Worm (Caenorhabditis elegans) whole organism, L1 larva: Measurements from ENCODE around the gene Y25C1A.2.
A peak's percentile ranks its signal among the peaks of the same experiment; 100 is the strongest.

Experiments used
- C04F5.9 ChIP-seq: sonication (generic microtip); optimal IDR thresholded peaks from 2 replicates; lab custom pipeline; 2016; ENCODE audit warnings: missing genetic modification characterization, missing compliant biosample characterization
- C34B4.2 ChIP-seq: sonication (generic microtip); optimal IDR thresholded peaks from 2 replicates; lab custom pipeline; 2017; ENCODE audit warnings: mild to moderate bottlenecking, missing genetic modification characterization, missing compliant biosample characterization
- F16B12.6 ChIP-seq: fragments of 150-350 bp; optimal IDR thresholded peaks from 2 replicates; lab custom pipeline; 2014; ENCODE audit warnings: missing biosample characterization, missing genetic modification characterization
- alr-1 ChIP-seq: fragments of 200-800 bp; sonication (Bioruptor generic); optimal IDR thresholded peaks from 2 replicates; lab custom pipeline; 2018; ENCODE audit warnings: borderline replicate concordance, mild to moderate bottlenecking, missing genetic modification characterization, missing compliant biosample characterization
- aly-2 ChIP-seq: fragments of 150-350 bp; optimal IDR thresholded peaks from 2 replicates; lab custom pipeline; 2014; ENCODE audit warnings: missing biosample characterization, missing genetic modification characterization
- ama-1 ChIP-seq: fragments of 150-350 bp; optimal IDR thresholded peaks from 2 replicates; lab custom pipeline; 2014
- ceh-63 ChIP-seq: fragments of 200-800 bp; sonication (Bioruptor generic); optimal IDR thresholded peaks from 2 replicates; lab custom pipeline; 2018; ENCODE audit warnings: mild to moderate bottlenecking, missing genetic modification characterization, missing compliant biosample characterization
- ceh-88 ChIP-seq: fragments of 200-800 bp; sonication (Bioruptor generic); IDR thresholded peaks from 2 replicates; pipeline ENCODE4 v1.3.6; 2022; ENCODE audit warnings: missing genetic modification characterization, missing compliant biosample characterization
- ceh-90 ChIP-seq: sonication (generic microtip); optimal IDR thresholded peaks from 2 replicates; lab custom pipeline; 2016; ENCODE audit warnings: missing genetic modification characterization, missing compliant biosample characterization
- ces-1 ChIP-seq: fragments of 150-350 bp; optimal IDR thresholded peaks from 2 replicates; lab custom pipeline; 2014; ENCODE audit warnings: missing biosample characterization, missing genetic modification reagents, missing genetic modification characterization
- dsc-1 ChIP-seq: sonication (generic microtip); optimal IDR thresholded peaks from 2 replicates; lab custom pipeline; 2016; ENCODE audit warnings: mild to moderate bottlenecking, missing genetic modification characterization, missing compliant biosample characterization
- efl-1 ChIP-seq, 4 experiments: fragments of 150-350 bp; optimal IDR thresholded peaks in 3 of 4; peaks in 1 of 4; 1 replicate in 1 of 4; 2 replicates in 3 of 4; lab custom pipeline; 2014; ENCODE audit warnings: missing biosample characterization in 2 of 4, missing genetic modification characterization in 2 of 4, missing genetic modification reagents in 2 of 4
- efl-3 ChIP-seq: fragments of 200-800 bp; sonication (Bioruptor generic); optimal IDR thresholded peaks from 2 replicates; lab custom pipeline; 2018; ENCODE audit warnings: mild to moderate bottlenecking, missing genetic modification characterization, missing compliant biosample characterization
- egl-27 ChIP-seq, 2 experiments: fragments of 150-350 bp in 1 of 2; sonication (generic microtip); optimal IDR thresholded peaks; 3 replicates each; lab custom pipeline; 2017 to 2018; ENCODE audit warnings: missing biosample characterization in 2 of 2, missing genetic modification characterization in 2 of 2, missing genetic modification reagents in 2 of 2
- elt-3 ChIP-seq, 6 experiments: fragments of 150-350 bp in 1 of 6; sonication (generic microtip); optimal IDR thresholded peaks; 2 replicates each; lab custom pipeline; 2017 to 2018; ENCODE audit warnings: missing biosample characterization in 6 of 6, missing genetic modification characterization in 6 of 6, inconsistent platforms in 1 of 6
- ets-5 ChIP-seq: fragments of 200-800 bp; sonication (Bioruptor generic); IDR thresholded peaks from 2 replicates; pipeline ENCODE4 v1.3.6; 2022; ENCODE audit warnings: missing genetic modification characterization, missing compliant biosample characterization
- fkh-8 ChIP-seq: sonication (generic microtip); optimal IDR thresholded peaks from 2 replicates; lab custom pipeline; 2016; ENCODE audit warnings: mild to moderate bottlenecking, missing genetic modification characterization, missing compliant biosample characterization
- fos-1 ChIP-seq: fragments of 150-350 bp; optimal IDR thresholded peaks from 2 replicates; lab custom pipeline; 2014; ENCODE audit warnings: missing biosample characterization, missing genetic modification characterization
- hlh-17 ChIP-seq: fragments of 200-800 bp; sonication (Bioruptor generic); optimal IDR thresholded peaks from 2 replicates; lab custom pipeline; 2018; ENCODE audit warnings: missing genetic modification characterization, mild to moderate bottlenecking, missing compliant biosample characterization, moderate library complexity, borderline replicate concordance
- hlh-4 ChIP-seq: sonication (generic microtip); optimal IDR thresholded peaks from 2 replicates; lab custom pipeline; 2016; ENCODE audit warnings: mild to moderate bottlenecking, missing genetic modification characterization, missing compliant biosample characterization
- lin-13 ChIP-seq: fragments of 150-350 bp; optimal IDR thresholded peaks from 2 replicates; lab custom pipeline; 2014; ENCODE audit warnings: missing biosample characterization, missing genetic modification reagents, missing genetic modification characterization
- lin-14 ChIP-seq: fragments of 200-800 bp; sonication (Bioruptor generic); optimal IDR thresholded peaks from 2 replicates; lab custom pipeline; 2018; ENCODE audit warnings: mild to moderate bottlenecking, missing genetic modification characterization, moderate library complexity, missing compliant biosample characterization
- lin-15B ChIP-seq: fragments of 150-350 bp; sonication (generic microtip); optimal IDR thresholded peaks from 3 replicates; lab custom pipeline; 2014; ENCODE audit warnings: missing biosample characterization, missing genetic modification characterization
- lin-35 ChIP-seq, 2 experiments: fragments of 150-350 bp; optimal IDR thresholded peaks; 2 replicates each; lab custom pipeline; 2014; ENCODE audit warnings: missing biosample characterization in 2 of 2, missing genetic modification characterization in 2 of 2, missing genetic modification reagents in 2 of 2
- lir-3 ChIP-seq: sonication (generic microtip); optimal IDR thresholded peaks from 2 replicates; lab custom pipeline; 2016; ENCODE audit warnings: mild to moderate bottlenecking, missing genetic modification characterization, moderate library complexity, missing compliant biosample characterization; ENCODE audit not compliant: poor library complexity
- lsy-2 ChIP-seq, 2 experiments: fragments of 150-350 bp; optimal IDR thresholded peaks; 2 replicates each; lab custom pipeline; 2014; ENCODE audit warnings: missing biosample characterization in 2 of 2, missing genetic modification characterization in 2 of 2
- mab-9 ChIP-seq: fragments of 200-800 bp; sonication (Bioruptor generic); IDR thresholded peaks from 2 replicates; pipeline ENCODE4 v1.3.6; 2022; ENCODE audit warnings: missing genetic modification reagents, missing genetic modification characterization, missing compliant biosample characterization
- mdl-1 ChIP-seq, 2 experiments: fragments of 150-350 bp; optimal IDR thresholded peaks; 2 replicates each; lab custom pipeline; 2014 to 2017; ENCODE audit warnings: missing biosample characterization in 2 of 2, missing genetic modification characterization in 2 of 2, inconsistent platforms in 1 of 2
- mef-2 ChIP-seq: fragments of 150-350 bp; optimal IDR thresholded peaks from 2 replicates; lab custom pipeline; 2014; ENCODE audit warnings: missing biosample characterization, missing genetic modification characterization
- mep-1 ChIP-seq: fragments of 150-350 bp; optimal IDR thresholded peaks from 2 replicates; lab custom pipeline; 2014; ENCODE audit warnings: missing biosample characterization, missing genetic modification characterization
- nhr-12 ChIP-seq: sonication (generic microtip); optimal IDR thresholded peaks from 2 replicates; lab custom pipeline; 2017; ENCODE audit warnings: missing biosample characterization, missing genetic modification characterization
- nhr-19 ChIP-seq: fragments of 200-800 bp; sonication (Bioruptor generic); conservative IDR thresholded peaks from 2 replicates; pipeline ENCODE4 v1.3.6; 2022; ENCODE audit warnings: missing genetic modification characterization, missing compliant biosample characterization
- nhr-237 ChIP-seq: fragments of 150-350 bp; optimal IDR thresholded peaks from 2 replicates; lab custom pipeline; 2014; ENCODE audit warnings: missing biosample characterization, missing genetic modification characterization
- nhr-71 ChIP-seq: sonication (generic microtip); optimal IDR thresholded peaks from 2 replicates; lab custom pipeline; 2016; ENCODE audit warnings: mild to moderate bottlenecking, missing genetic modification characterization, moderate library complexity, missing compliant biosample characterization
- nhr-76 ChIP-seq: sonication (generic microtip); optimal IDR thresholded peaks from 2 replicates; lab custom pipeline; 2017; ENCODE audit warnings: missing biosample characterization, missing genetic modification characterization
- nhr-85 ChIP-seq: sonication (generic microtip); peaks from one replicate; lab custom pipeline; 2016; ENCODE audit warnings: missing genetic modification characterization, inconsistent platforms, missing compliant biosample characterization
- pag-3 ChIP-seq: sonication (generic microtip); optimal IDR thresholded peaks from 2 replicates; lab custom pipeline; 2017; ENCODE audit warnings: missing genetic modification characterization, mild to moderate bottlenecking, missing compliant biosample characterization, antibody characterized with exemption, borderline replicate concordance; ENCODE audit not compliant: insufficient read depth
- pax-3 ChIP-seq: fragments of 200-800 bp; sonication (Bioruptor generic); optimal IDR thresholded peaks from 2 replicates; lab custom pipeline; 2018; ENCODE audit warnings: mild to moderate bottlenecking, missing genetic modification characterization, moderate library complexity, missing compliant biosample characterization
- skn-1 ChIP-seq: fragments of 150-350 bp; optimal IDR thresholded peaks from 2 replicates; lab custom pipeline; 2014; ENCODE audit warnings: missing biosample characterization, missing genetic modification characterization
- snpc-4 ChIP-seq: fragments of 150-350 bp; optimal IDR thresholded peaks from 2 replicates; lab custom pipeline; 2014; ENCODE audit warnings: missing biosample characterization, missing genetic modification characterization
- snu-23 ChIP-seq: sonication (generic microtip); optimal IDR thresholded peaks from 2 replicates; lab custom pipeline; 2016; ENCODE audit warnings: missing genetic modification characterization, missing compliant biosample characterization
- sox-4 ChIP-seq: sonication (generic microtip); optimal IDR thresholded peaks from 2 replicates; lab custom pipeline; 2016; ENCODE audit warnings: missing genetic modification characterization, missing compliant biosample characterization
- sptf-1 ChIP-seq: fragments of 150-350 bp; optimal IDR thresholded peaks from 2 replicates; lab custom pipeline; 2014; ENCODE audit warnings: missing biosample characterization, missing genetic modification characterization
- sup-37 ChIP-seq: fragments of 200-800 bp; sonication (Bioruptor generic); optimal IDR thresholded peaks from 2 replicates; lab custom pipeline; 2018; ENCODE audit warnings: mild to moderate bottlenecking, missing genetic modification characterization, missing compliant biosample characterization
- tlp-1 ChIP-seq: fragments of 150-350 bp; optimal IDR thresholded peaks from 2 replicates; lab custom pipeline; 2014; ENCODE audit warnings: missing biosample characterization, missing genetic modification characterization
- unc-130 ChIP-seq: fragments of 150-350 bp; optimal IDR thresholded peaks from 2 replicates; lab custom pipeline; 2017; ENCODE audit warnings: missing biosample characterization, missing genetic modification characterization, inconsistent platforms
- unc-86 ChIP-seq: sonication (generic microtip); optimal IDR thresholded peaks from 2 replicates; lab custom pipeline; 2016; ENCODE audit warnings: missing genetic modification characterization, missing compliant biosample characterization
- unc-98 ChIP-seq: fragments of 200-800 bp; sonication (Bioruptor generic); IDR thresholded peaks from 2 replicates; pipeline ENCODE4 v1.3.6; 2022; ENCODE audit warnings: missing genetic modification characterization, missing compliant biosample characterization
- vab-15 ChIP-seq: sonication (generic microtip); optimal IDR thresholded peaks from 2 replicates; lab custom pipeline; 2017; ENCODE audit warnings: missing genotype, mild to moderate bottlenecking, missing genetic modification characterization, missing compliant biosample characterization
- zag-1 ChIP-seq: fragments of 150-350 bp; optimal IDR thresholded peaks from 2 replicates; lab custom pipeline; 2014; ENCODE audit warnings: missing biosample characterization, missing genetic modification characterization
- zip-4 ChIP-seq: fragments of 200-800 bp; sonication (Bioruptor generic); optimal IDR thresholded peaks from 2 replicates; lab custom pipeline; 2018; ENCODE audit warnings: mild to moderate bottlenecking, missing genetic modification characterization, moderate library complexity, missing compliant biosample characterization
- ztf-11 ChIP-seq, 2 experiments: sonication (generic microtip); optimal IDR thresholded peaks; 2 replicates each; lab custom pipeline; 2016 to 2017; ENCODE audit warnings: missing genetic modification characterization in 2 of 2, missing biosample characterization in 1 of 2, missing compliant biosample characterization in 1 of 2

Gene Y25C1A.2

ce11 chrII:3076915-3077314 lies 35.5 kb upstream of the Y25C1A.2 start, which contains the start of gene Y25C1A.8 (continued):
- peak; percentile 81 for TF ChIP-seq pax-3 (tag; lab: Kevin White, UChicago)
- peak; percentile 58 for TF ChIP-seq lin-15B (tag; lab: Kevin White, UChicago)
- TF ChIP-seq ama-1 (lab: Kevin White, UChicago) = peak; percentile 23
- TF ChIP-seq lsy-2 (tag; optimal IDR thresholded peaks at IDR 0.05; lab: Kevin White, UChicago) = peak; percentile 100
- peak; percentile 79 for TF ChIP-seq vab-15 (tag; lab: Kevin White, UChicago)
- TF ChIP-seq snpc-4 (tag; lab: Kevin White, UChicago) = peak; percentile 78
- TF ChIP-seq ceh-63 = no peak
- peak; percentile 26 to 85 for TF ChIP-seq ztf-11 (tag; optimal IDR thresholded peaks at IDR 0.05; lab: Kevin White, UChicago)
- TF ChIP-seq lin-35 (GFP tag; optimal IDR thresholded peaks at IDR 0.05; lab: Kevin White, UChicago) = peak; percentile 81 to 89
- peak; percentile 93 for TF ChIP-seq fkh-8
- TF ChIP-seq ceh-88 (GFP tag; lab: Robert Waterston, UW) = peak; percentile 58
- TF ChIP-seq zip-4 (GFP tag; lab: Kevin White, UChicago) = peak; percentile 87
- 0 out of 2 replicates have a peak, but pooled peaks have one; percentile 47 for TF ChIP-seq unc-98 (GFP tag; lab: Robert Waterston, UW)
- TF ChIP-seq nhr-76 (tag; lab: Kevin White, UChicago) = peak; percentile 31
- TF ChIP-seq hlh-4 (tag; lab: Kevin White, UChicago) = no peak
- peak in 1 of 2 experiments; percentile 82 for TF ChIP-seq mdl-1 (tag; optimal IDR thresholded peaks at IDR 0.05; lab: Kevin White, UChicago)
- no peak for TF ChIP-seq sptf-1 (tag; lab: Kevin White, UChicago)
- TF ChIP-seq lin-13 (GFP tag; lab: Kevin White, UChicago) = peak; percentile 87
- no peak for TF ChIP-seq tlp-1
- TF ChIP-seq unc-86 (tag; lab: Kevin White, UChicago) = peak; percentile 90
- TF ChIP-seq efl-3 = peak; percentile 34
- TF ChIP-seq nhr-12 (tag; lab: Kevin White, UChicago) = no peak
- peak; percentile 93 for TF ChIP-seq lin-14 (GFP tag; lab: Kevin White, UChicago)
- peak in 1 of 2 experiments; percentile 45 for TF ChIP-seq egl-27 (tag; optimal IDR thresholded peaks at IDR 0.05; lab: Kevin White, UChicago)
- TF ChIP-seq alr-1 (tag; lab: Kevin White, UChicago) = no peak
- peak; percentile 42 for TF ChIP-seq ceh-90
- peak; percentile 72 for TF ChIP-seq sox-4 (tag; lab: Kevin White, UChicago)
- TF ChIP-seq skn-1 (tag; lab: Kevin White, UChicago) = peak; percentile 85
- peak; percentile 75 for TF ChIP-seq fos-1 (tag; lab: Kevin White, UChicago)
- TF ChIP-seq nhr-71 = peak; percentile 94
- no peak for TF ChIP-seq pag-3 (tag; lab: Kevin White, UChicago)
- TF ChIP-seq sup-37 (GFP tag; lab: Kevin White, UChicago) = peak; percentile 84
- TF ChIP-seq aly-2 = peak; percentile 58
- peak; percentile 94 for TF ChIP-seq nhr-85
- peak; percentile 79 for TF ChIP-seq mef-2
- peak; percentile 100 for TF ChIP-seq C04F5.9 (tag; lab: Kevin White, UChicago)
- peak; percentile 78 for TF ChIP-seq C34B4.2 (tag; lab: Kevin White, UChicago)
- no peak for TF ChIP-seq dsc-1 (tag; lab: Kevin White, UChicago)
- no peak for TF ChIP-seq zag-1
- peak; percentile 91 for TF ChIP-seq nhr-19
- TF ChIP-seq unc-130 = peak; percentile 84
- peak; percentile 86 for TF ChIP-seq mab-9
- no peak for TF ChIP-seq ets-5 (GFP tag; lab: Robert Waterston, UW)
- TF ChIP-seq mep-1 = peak; percentile 91
- TF ChIP-seq nhr-237 (tag; lab: Kevin White, UChicago) = peak; percentile 49
- TF ChIP-seq efl-1 (optimal IDR thresholded peaks at IDR 0.05; lab: Kevin White, UChicago) = peak; percentile 92 to 95
- TF ChIP-seq efl-1 (GFP tag; optimal IDR thresholded peaks at IDR 0.05 in 1 of 2; lab: Kevin White, UChicago) = peak; percentile 80 to 98
- TF ChIP-seq hlh-17 (GFP tag; lab: Kevin White, UChicago) = no peak
- peak; percentile 67 for TF ChIP-seq F16B12.6 (tag; lab: Kevin White, UChicago)
- TF ChIP-seq snu-23 = peak; percentile 95
- no peak for TF ChIP-seq ces-1 (GFP tag; lab: Kevin White, UChicago)
- TF ChIP-seq lir-3 (tag; lab: Kevin White, UChicago) = no peak
- peak in 3 of 6 experiments; percentile 14 to 80 (median 74) for TF ChIP-seq elt-3 (tag; optimal IDR thresholded peaks at IDR 0.05; lab: Kevin White, UChicago)
